Fruit fly (Drosophila melanogaster): ENCODE data around the gene UQCR-14L.

The UQCR-14L gene

DNA sequence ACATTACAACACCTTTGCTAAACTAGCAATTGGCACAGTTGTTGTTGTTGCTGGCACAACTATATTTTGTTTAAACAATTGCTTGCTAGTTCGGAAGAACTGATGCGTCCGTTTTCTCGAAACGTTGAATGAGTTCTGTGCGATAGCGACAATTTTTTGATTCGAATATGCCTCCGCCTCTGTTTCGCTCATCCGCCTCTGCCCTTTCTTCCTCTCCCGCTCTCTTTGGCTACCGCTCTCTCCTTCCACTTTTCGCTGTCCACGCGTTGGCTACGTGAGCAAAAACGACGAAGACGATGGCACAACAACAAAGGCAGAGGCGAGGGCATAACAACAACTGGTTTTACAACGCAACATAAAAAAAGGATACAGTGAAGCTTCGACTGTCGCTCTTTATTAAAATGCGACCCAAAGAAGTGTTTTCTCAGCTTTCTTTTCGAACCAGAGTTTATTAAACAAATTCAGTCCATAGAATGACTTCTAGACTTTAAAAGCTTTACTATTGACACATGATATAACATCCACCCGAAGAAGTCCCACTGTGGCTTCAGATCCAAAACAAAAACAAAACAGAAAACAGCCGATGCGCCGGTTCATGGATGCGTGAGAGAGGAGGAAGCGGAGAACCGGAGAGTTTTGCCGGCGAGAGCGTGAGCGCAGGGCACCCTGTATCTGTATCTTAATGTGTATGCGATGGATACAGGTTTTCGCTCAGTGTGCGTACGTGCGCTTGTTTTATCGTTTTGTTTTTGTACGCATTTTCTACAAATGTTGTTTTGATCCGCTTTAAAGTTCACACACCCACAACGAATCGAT, 32.5 kb downstream of the UQCR-14L start (continued):
- peak; percentile 100 for TF ChIP-seq cyc (GFP tag; optimal IDR thresholded peaks at IDR 0.05)
- peak; percentile 100 for TF ChIP-seq CG3032 (tag; optimal IDR thresholded peaks at IDR 0.05)
- peak; percentile 100 for TF ChIP-seq Met (GFP tag; optimal IDR thresholded peaks at IDR 0.05)
- TF ChIP-seq CG7368 (GFP tag; optimal IDR thresholded peaks at IDR 0.05): peak; percentile 100
- TF ChIP-seq acj6 (GFP tag; optimal IDR thresholded peaks at IDR 0.05): peak; percentile 100
- peak; percentile 99 for TF ChIP-seq CG11902 (GFP tag; optimal IDR thresholded peaks at IDR 0.05)
- TF ChIP-seq CG6163 (GFP tag; IDR thresholded peaks at IDR 0.05): no peak
- TF ChIP-seq Ets21C (GFP tag; optimal IDR thresholded peaks at IDR 0.05): peak; percentile 100
- TF ChIP-seq dsx (GFP tag; optimal IDR thresholded peaks at IDR 0.05; ENCODE audit: poor library complexity, severe bottlenecking): peak; percentile 100
- peak; percentile 100 for TF ChIP-seq Lpt (GFP tag; optimal IDR thresholded peaks at IDR 0.05)
- peak; percentile 100 for TF ChIP-seq Smox (GFP tag; optimal IDR thresholded peaks at IDR 0.05)
- TF ChIP-seq CG34406 (GFP tag; optimal IDR thresholded peaks at IDR 0.05): peak; percentile 100
- TF ChIP-seq CG11294 (GFP tag; IDR thresholded peaks at IDR 0.05): no peak

DNA sequence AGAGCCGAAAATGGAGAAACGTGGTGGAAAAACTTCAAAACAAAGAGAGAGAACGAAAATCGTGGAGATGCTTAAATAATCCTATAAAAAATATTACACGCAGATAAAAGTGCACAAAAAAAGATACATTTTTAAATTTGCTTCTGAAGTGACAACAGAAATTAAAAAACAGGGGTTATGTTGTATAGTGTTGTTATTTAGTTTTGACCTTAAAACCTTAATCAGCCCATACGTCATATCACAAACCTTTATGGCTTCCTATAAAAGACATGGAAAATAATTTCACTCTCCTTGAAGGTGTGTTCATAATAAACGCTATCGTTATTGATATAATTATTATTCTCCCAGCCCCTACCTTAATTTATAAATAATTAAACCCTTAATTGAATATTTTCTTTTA, 33.3 kb downstream of the UQCR-14L start:
- TF ChIP-seq CG6276 (GFP tag; optimal IDR thresholded peaks at IDR 0.05): no peak
- TF ChIP-seq CG9139 (GFP tag; optimal IDR thresholded peaks at IDR 0.05): no peak
- TF ChIP-seq Ets21C (GFP tag; optimal IDR thresholded peaks at IDR 0.05): no peak
- TF ChIP-seq ss (GFP tag; optimal IDR thresholded peaks at IDR 0.05): no peak
- TF ChIP-seq fd59A (GFP tag; optimal IDR thresholded peaks at IDR 0.05): no peak
- peak; percentile 45 for TF ChIP-seq Hr4 (GFP tag; optimal IDR thresholded peaks at IDR 0.05)
- TF ChIP-seq CG16779 (tag; optimal IDR thresholded peaks at IDR 0.05): no peak
- TF ChIP-seq CG3032 (tag; optimal IDR thresholded peaks at IDR 0.05): no peak
- TF ChIP-seq CG15336 (GFP tag; IDR thresholded peaks at IDR 0.05): no peak
- TF ChIP-seq Blimp-1 (GFP tag; optimal IDR thresholded peaks at IDR 0.05): no peak
- no peak for TF ChIP-seq CG6163 (GFP tag; IDR thresholded peaks at IDR 0.05)
- peak; percentile 71 for TF ChIP-seq svp (GFP tag)
- TF ChIP-seq CG11762 (GFP tag; optimal IDR thresholded peaks at IDR 0.05; ENCODE audit: insufficient read depth): no peak
- no peak for TF ChIP-seq Lpt (GFP tag; optimal IDR thresholded peaks at IDR 0.05)
- peak; percentile 37 for TF ChIP-seq CG3919 (GFP tag; optimal IDR thresholded peaks at IDR 0.05)
- peak; percentile 54 for TF ChIP-seq CG8632 (GFP tag; optimal IDR thresholded peaks at IDR 0.05)
- peak; percentile 48 for TF ChIP-seq Met (GFP tag; optimal IDR thresholded peaks at IDR 0.05)
- TF ChIP-seq vri (GFP tag; optimal IDR thresholded peaks at IDR 0.05): no peak
- TF ChIP-seq CG7368 (GFP tag; optimal IDR thresholded peaks at IDR 0.05): no peak
- no peak for TF ChIP-seq dac (GFP tag; optimal IDR thresholded peaks at IDR 0.05)
- TF ChIP-seq Sox102F (GFP tag; optimal IDR thresholded peaks at IDR 0.05): peak; percentile 27
- TF ChIP-seq CG1621 (tag; optimal IDR thresholded peaks at IDR 0.05): no peak
- TF ChIP-seq CG11294 (GFP tag; IDR thresholded peaks at IDR 0.05): no peak
- no peak for TF ChIP-seq CG11902 (GFP tag; optimal IDR thresholded peaks at IDR 0.05)
- TF ChIP-seq Gug (GFP tag; IDR thresholded peaks at IDR 0.05): no peak
- peak; percentile 48 for TF ChIP-seq pdm3 (GFP tag; optimal IDR thresholded peaks at IDR 0.05)
- peak; percentile 38 for TF ChIP-seq CG32006 (GFP tag; optimal IDR thresholded peaks at IDR 0.05)
- TF ChIP-seq CG8319 (GFP tag; optimal IDR thresholded peaks at IDR 0.05): peak; percentile 32
- TF ChIP-seq CG31627 (GFP tag; optimal IDR thresholded peaks at IDR 0.05): peak; percentile 24
- no peak for TF ChIP-seq CG6808 (GFP tag; optimal IDR thresholded peaks at IDR 0.05)
- TF ChIP-seq CG10669 (GFP tag; optimal IDR thresholded peaks at IDR 0.05): peak; percentile 28
- no peak for TF ChIP-seq cyc (GFP tag; optimal IDR thresholded peaks at IDR 0.05)
- TF ChIP-seq OdsH (GFP tag; optimal IDR thresholded peaks at IDR 0.05): peak; percentile 49
- no peak for TF ChIP-seq CG4318 (GFP tag; optimal IDR thresholded peaks at IDR 0.05)
- peak; percentile 55 for TF ChIP-seq esn (GFP tag; optimal IDR thresholded peaks at IDR 0.05)
- peak; percentile 0 for TF ChIP-seq Ets96B (tag; optimal IDR thresholded peaks at IDR 0.05)
- no peak for TF ChIP-seq Hr38 (GFP tag; optimal IDR thresholded peaks at IDR 0.05)
- TF ChIP-seq CG10631 (GFP tag; optimal IDR thresholded peaks at IDR 0.05): no peak
- TF ChIP-seq Eip75B (GFP tag; optimal IDR thresholded peaks at IDR 0.05): peak; percentile 28
- TF ChIP-seq CG6792 (GFP tag; optimal IDR thresholded peaks at IDR 0.05): peak; percentile 31
- TF ChIP-seq Smox (GFP tag; optimal IDR thresholded peaks at IDR 0.05): peak; percentile 54
- TF ChIP-seq topi (GFP tag; optimal IDR thresholded peaks at IDR 0.05): peak; percentile 36
- TF ChIP-seq CG8119 (GFP tag; IDR thresholded peaks at IDR 0.05): no peak
- TF ChIP-seq Eip78C (GFP tag): peak; percentile 92
- peak; percentile 40 for TF ChIP-seq acj6 (GFP tag; optimal IDR thresholded peaks at IDR 0.05)
